Fruit fly (Drosophila melanogaster) whole organism, adult: Measurements from ENCODE around the gene CG31360.
A peak's percentile ranks its signal among the peaks of the same experiment; 100 is the strongest.

Experiments used
- CG11617 ChIP-seq: fragments of 200-800 bp; sonication (Bioruptor generic); optimal IDR thresholded peaks from 2 replicates; lab custom pipeline; 2017; ENCODE audit warnings: mild to moderate bottlenecking, missing biosample characterization, missing genetic modification reagents, missing genetic modification characterization
- CG12768 ChIP-seq: fragments of 200-800 bp; sonication (Bioruptor generic); optimal IDR thresholded peaks from 2 replicates; lab custom pipeline; 2017; ENCODE audit warnings: missing biosample characterization, missing genetic modification characterization, mild to moderate bottlenecking, moderate library complexity, missing genetic modification reagents
- CG14711 ChIP-seq: fragments of 200-800 bp; sonication (Bioruptor generic); optimal IDR thresholded peaks from 2 replicates; lab custom pipeline; 2018; ENCODE audit warnings: missing biosample characterization, mild to moderate bottlenecking, missing genetic modification characterization, moderate library complexity
- CG1620 ChIP-seq: fragments of 200-800 bp; sonication (Bioruptor generic); optimal IDR thresholded peaks from 2 replicates; lab custom pipeline; 2016; ENCODE audit warnings: missing biosample characterization, missing genetic modification characterization
- CG33017 ChIP-seq: fragments of 200-800 bp; sonication (Bioruptor generic); optimal IDR thresholded peaks from 2 replicates; lab custom pipeline; 2018; ENCODE audit warnings: missing biosample characterization, mild to moderate bottlenecking, missing genetic modification characterization, moderate library complexity
- CG5204 ChIP-seq: fragments of 200-800 bp; sonication (Bioruptor generic); optimal IDR thresholded peaks from 2 replicates; lab custom pipeline; 2016; ENCODE audit warnings: missing biosample characterization, missing genetic modification characterization
- CG7045 ChIP-seq: fragments of 200-800 bp; sonication (Bioruptor generic); optimal IDR thresholded peaks from 2 replicates; lab custom pipeline; 2017; ENCODE audit warnings: missing biosample characterization, mild to moderate bottlenecking, missing genetic modification characterization
- CG7101 ChIP-seq: fragments of 200-800 bp; sonication (Bioruptor generic); optimal IDR thresholded peaks from 2 replicates; lab custom pipeline; 2018; ENCODE audit warnings: missing biosample characterization, mild to moderate bottlenecking, missing genetic modification characterization, moderate library complexity
- Clk ChIP-seq: fragments of 200-800 bp; sonication (Bioruptor generic); optimal IDR thresholded peaks from 2 replicates; lab custom pipeline; 2017; ENCODE audit warnings: missing biosample characterization, missing genetic modification characterization
- Crg-1 ChIP-seq: fragments of 200-800 bp; sonication (Bioruptor generic); optimal IDR thresholded peaks from 2 replicates; lab custom pipeline; 2016; ENCODE audit warnings: missing biosample characterization, missing genetic modification characterization
- Hr96 ChIP-seq: fragments of 200-800 bp; sonication (Bioruptor generic); optimal IDR thresholded peaks from 2 replicates; lab custom pipeline; 2016; ENCODE audit warnings: missing biosample characterization, missing genetic modification characterization
- Mnt ChIP-seq: fragments of 200-800 bp; sonication (Bioruptor generic); optimal IDR thresholded peaks from 2 replicates; lab custom pipeline; 2016; ENCODE audit warnings: missing biosample characterization, mild to moderate bottlenecking, missing genetic modification characterization
- bab1 ChIP-seq: fragments of 200-800 bp; sonication (Bioruptor generic); optimal IDR thresholded peaks from 3 replicates; lab custom pipeline; 2019; ENCODE audit warnings: missing biosample characterization, mild to moderate bottlenecking, missing genetic modification characterization, moderate library complexity
- cic ChIP-seq: fragments of 200-800 bp; sonication (Bioruptor generic); optimal IDR thresholded peaks from 2 replicates; lab custom pipeline; 2017; ENCODE audit warnings: missing biosample characterization, mild to moderate bottlenecking, missing genetic modification characterization, moderate library complexity
- cnc ChIP-seq, 2 experiments: fragments of >200 bp; optimal IDR thresholded peaks; 2 replicates each; lab custom pipeline; 2017
- kay ChIP-seq: fragments of 200-800 bp; sonication (Bioruptor generic); peaks from one replicate; lab custom pipeline; 2016; ENCODE audit warnings: missing biosample characterization, missing genetic modification characterization, borderline replicate concordance
- ovo ChIP-seq: fragments of 200-800 bp; sonication (Bioruptor generic); optimal IDR thresholded peaks from 2 replicates; lab custom pipeline; 2016; ENCODE audit warnings: missing biosample characterization, missing genetic modification characterization
- pad ChIP-seq: fragments of 200-800 bp; sonication (Bioruptor generic); optimal IDR thresholded peaks from 3 replicates; lab custom pipeline; 2017; ENCODE audit warnings: missing biosample characterization, missing genetic modification characterization, mild to moderate bottlenecking, moderate library complexity, missing genetic modification reagents
- tj ChIP-seq: fragments of 200-800 bp; sonication (Bioruptor generic); optimal IDR thresholded peaks from 3 replicates; lab custom pipeline; 2017; ENCODE audit warnings: missing biosample characterization, mild to moderate bottlenecking, missing genetic modification characterization, moderate library complexity
- toe ChIP-seq: fragments of 200-800 bp; sonication (Bioruptor generic); optimal IDR thresholded peaks from 2 replicates; lab custom pipeline; 2016; ENCODE audit warnings: missing biosample characterization, missing genetic modification characterization

CG31360 gene

DNA sequence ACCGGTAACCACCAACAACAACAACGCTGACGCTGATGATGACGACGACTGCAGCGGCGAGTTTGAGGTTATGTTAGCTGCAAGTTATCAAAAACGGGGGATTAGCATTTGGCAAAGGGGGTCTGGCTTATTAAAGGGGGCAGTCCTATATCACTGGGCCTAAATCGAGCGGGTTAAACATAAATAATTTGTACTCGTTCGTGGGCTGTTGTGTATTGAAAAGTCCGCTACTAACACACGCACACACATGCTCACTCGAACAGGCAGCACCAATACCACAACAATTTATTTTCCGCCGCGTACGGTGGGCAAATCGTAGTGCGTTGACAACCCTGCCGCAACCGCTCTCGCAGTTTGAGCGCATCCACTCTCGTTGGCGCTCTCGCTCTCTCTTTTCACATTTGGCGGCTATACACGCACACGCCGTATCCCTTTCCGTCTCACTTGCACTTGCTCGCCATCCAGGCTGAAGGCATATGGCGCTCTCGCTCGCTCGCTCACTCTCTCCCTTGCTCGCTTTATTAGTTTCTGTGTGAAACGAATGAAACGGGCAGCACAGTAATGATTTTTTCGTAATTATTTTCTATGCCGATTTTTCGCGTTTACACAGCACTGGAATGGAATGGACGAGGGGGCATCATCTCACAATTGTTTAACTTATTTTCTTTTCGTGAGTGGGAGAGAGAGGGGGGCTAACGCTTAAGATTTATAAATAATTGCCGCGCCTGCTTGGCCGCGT, 32.1 kb downstream of the CG31360 start:
- TF ChIP-seq cnc (optimal IDR thresholded peaks at IDR 0.05; lab: Kevin White, UChicago) (no peak), CG1620 (peak; percentile 21), CG11617 (peak; percentile 41), CG33017 (tag; lab: Kevin White, UChicago) (peak; percentile 34), pad (GFP tag; lab: Kevin White, UChicago) (peak; percentile 70), toe (GFP tag; lab: Kevin White, UChicago) (peak; percentile 11), Mnt (GFP tag; lab: Kevin White, UChicago) (peak; percentile 77), Clk (peak; percentile 49), CG12768 (peak; percentile 58), bab1 (GFP tag; lab: Kevin White, UChicago) (peak; percentile 58), tj (GFP tag; lab: Kevin White, UChicago) (peak; percentile 58), cic (GFP tag; lab: Kevin White, UChicago) (peak; percentile 74), CG14711 (tag; lab: Kevin White, UChicago) (peak; percentile 99), CG7101 (tag; lab: Kevin White, UChicago) (peak; percentile 47), CG5204 (GFP tag; lab: Kevin White, UChicago) (no peak), CG7045 (GFP tag; lab: Kevin White, UChicago) (peak; percentile 27), kay (GFP tag; lab: Kevin White, UChicago) (no peak), Crg-1 (peak; percentile 66), ovo (peak; percentile 55), Hr96 (peak; percentile 44)

DNA sequence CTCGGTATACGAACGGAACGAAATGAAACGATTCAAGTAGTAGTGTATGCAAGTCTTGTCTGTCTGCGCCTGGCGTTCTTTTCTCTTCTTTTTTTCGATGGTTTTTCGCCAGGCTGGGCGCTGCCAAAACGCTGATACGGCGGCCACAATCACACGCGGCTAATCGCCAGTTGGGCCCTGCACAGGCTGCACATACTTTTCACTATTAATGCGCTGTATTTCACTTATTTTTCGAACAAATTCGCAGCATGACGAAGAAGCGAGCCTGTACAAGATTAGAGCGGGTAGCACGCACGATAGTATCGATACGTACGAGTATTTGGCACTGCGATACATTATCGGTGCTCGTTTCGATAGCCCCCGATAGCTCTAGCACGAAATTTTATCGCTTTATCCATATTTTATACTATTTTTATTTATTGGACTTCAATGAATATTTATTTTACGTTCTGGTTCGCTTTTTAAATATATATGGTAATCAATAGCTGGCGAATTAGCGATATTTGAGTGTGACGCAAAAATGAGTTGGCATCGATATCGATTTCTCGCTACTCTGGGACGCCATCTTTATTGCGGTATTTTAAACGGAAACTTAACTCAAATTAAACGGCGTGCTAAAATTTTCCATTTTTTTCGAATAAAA, 33.3 kb downstream of the CG31360 start, which contains the start of gene osa:
osa (minus strand) TSS at position 300 of the 643 bp plus-strand sequence.
- TF ChIP-seq CG11617 (no peak), pad (GFP tag; lab: Kevin White, UChicago) (no peak), Hr96 (peak; percentile 40), Mnt (GFP tag; lab: Kevin White, UChicago) (peak; percentile 18), CG1620 (peak; percentile 10), cnc (optimal IDR thresholded peaks at IDR 0.05; lab: Kevin White, UChicago) (no peak), ovo (peak; percentile 49), CG7101 (tag; lab: Kevin White, UChicago) (peak; percentile 14), CG33017 (tag; lab: Kevin White, UChicago) (no peak), kay (GFP tag; lab: Kevin White, UChicago) (no peak), Crg-1 (peak; percentile 46), bab1 (GFP tag; lab: Kevin White, UChicago) (peak; percentile 61), CG5204 (GFP tag; lab: Kevin White, UChicago) (peak; percentile 33), CG7045 (GFP tag; lab: Kevin White, UChicago) (no peak), tj (GFP tag; lab: Kevin White, UChicago) (no peak), cic (GFP tag; lab: Kevin White, UChicago) (no peak), CG14711 (tag; lab: Kevin White, UChicago) (peak; percentile 33), Clk (no peak), CG12768 (no peak), toe (GFP tag; lab: Kevin White, UChicago) (peak; percentile 56)

dm6 chr3R:17718760-17719625, 34.1 kb downstream of the CG31360 start, which contains the start of gene Pxt:
TSS of gene Pxt (plus strand) at chr3R:17719454.
- TF ChIP-seq toe (GFP tag; lab: Kevin White, UChicago) (no peak), pad (GFP tag; lab: Kevin White, UChicago) (no peak), CG5204 (GFP tag; lab: Kevin White, UChicago) (no peak), CG7101 (tag; lab: Kevin White, UChicago) (no peak), kay (GFP tag; lab: Kevin White, UChicago) (peak; percentile 90), tj (GFP tag; lab: Kevin White, UChicago) (peak; percentile 83), CG12768 (no peak)

dm6 chr3R:17724963-17725362, 40.1 kb downstream of the CG31360 start, which contains the start of gene Atg8b:
TSS of gene Atg8b (minus strand) at chr3R:17725063.
- TF ChIP-seq toe (GFP tag; lab: Kevin White, UChicago) (no peak), cic (GFP tag; lab: Kevin White, UChicago) (no peak), CG14711 (tag; lab: Kevin White, UChicago) (no peak)

DNA sequence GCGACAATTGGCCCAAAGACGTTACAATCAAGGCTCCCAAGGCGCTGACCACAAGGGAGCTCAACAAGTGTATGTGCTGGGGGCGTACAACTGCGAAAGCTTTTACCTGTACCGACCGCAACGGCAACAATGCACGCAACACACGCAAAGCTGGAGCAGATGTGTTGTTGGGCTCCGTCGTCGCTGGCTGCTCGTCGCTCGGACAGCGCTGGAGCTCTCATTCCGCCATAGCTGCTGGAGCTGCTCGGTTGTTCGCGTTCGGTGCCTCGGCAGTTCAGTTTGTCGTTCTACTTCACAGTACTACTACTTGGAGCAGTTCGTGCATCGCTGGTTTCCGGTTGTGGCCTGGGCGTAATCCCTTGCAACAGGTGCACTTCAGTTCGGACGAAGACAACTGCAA, 40.7 kb downstream of the CG31360 start, which contains the start of gene Lgr1:
Lgr1 (plus strand) TSS at position 220 of the 400 bp plus-strand sequence.
- TF ChIP-seq kay (GFP tag; lab: Kevin White, UChicago) = no peak
- no peak for TF ChIP-seq Hr96
- TF ChIP-seq Mnt (GFP tag; lab: Kevin White, UChicago) = no peak
- no peak for TF ChIP-seq CG12768
- no peak for TF ChIP-seq tj (GFP tag; lab: Kevin White, UChicago)
- TF ChIP-seq CG14711 (tag; lab: Kevin White, UChicago) = no peak
- TF ChIP-seq CG7101 (tag; lab: Kevin White, UChicago) = no peak
- no peak for TF ChIP-seq CG7045 (GFP tag; lab: Kevin White, UChicago)
- TF ChIP-seq CG1620 = no peak
- no peak for TF ChIP-seq cnc (optimal IDR thresholded peaks at IDR 0.05; lab: Kevin White, UChicago)
- TF ChIP-seq Clk = no peak
- no peak for TF ChIP-seq toe (GFP tag; lab: Kevin White, UChicago)
